Fruit fly (Drosophila melanogaster): ENCODE measurements around the gene CG34149.

dm6 chr3R:22362218-22362907 is 17.6 kb upstream of the CG34149 start, which contains the start of the genes JMJD6, CG7071 and Muted:
- TF ChIP-seq psq (optimal IDR thresholded peaks at IDR 0.05) (no peak), EcR (GFP tag; optimal IDR thresholded peaks at IDR 0.05) (no peak)
